Fruit fly (Drosophila melanogaster): ENCODE measurements around the gene CG42488.

dm6 chr3R:25437254-25437810 is 45.6 kb upstream of the CG42488 start:
- no peak for TF ChIP-seq CG9139 (GFP tag; optimal IDR thresholded peaks at IDR 0.05)
- TF ChIP-seq Eip78C (GFP tag): no peak
- no peak for TF ChIP-seq CG6163 (GFP tag; IDR thresholded peaks at IDR 0.05)
- TF ChIP-seq CG8119 (GFP tag; IDR thresholded peaks at IDR 0.05): no peak
- no peak for TF ChIP-seq Met (GFP tag; optimal IDR thresholded peaks at IDR 0.05)
